Fruit fly (Drosophila melanogaster) whole organism: ENCODE measurements around the gene CG14259.

Experiments used
- Dll ChIP-seq: fragments of >200 bp; optimal IDR thresholded peaks from 2 replicates; lab custom pipeline; 2017
- EcR ChIP-seq, 2 experiments: fragments of >200 bp; optimal IDR thresholded peaks; 2 replicates each; lab custom pipeline; 2017; ENCODE audit warnings: missing biosample characterization in 2 of 2, missing genetic modification characterization in 2 of 2, missing genetic modification reagents in 2 of 2
- pan ChIP-seq: fragments of >200 bp; optimal IDR thresholded peaks from 2 replicates; lab custom pipeline; 2017
- psq ChIP-seq: fragments of >200 bp; optimal IDR thresholded peaks from 2 replicates; lab custom pipeline; 2017

- no peak for TF ChIP-seq psq (lab: Kevin White, UChicago)
- TF ChIP-seq Dll (lab: Kevin White, UChicago) = no peak
- TF ChIP-seq pan (lab: Kevin White, UChicago) = no peak
- TF ChIP-seq EcR (GFP tag; optimal IDR thresholded peaks at IDR 0.05; lab: Kevin White, UChicago) = no peak
These were observed 37.1 kb downstream of the CG14259 start for dm6 chr3R:27131408-27131807.
